Worm (Caenorhabditis elegans) whole organism, mixed stage, embryonic: Measurements from ENCODE around the gene C31C9.9.
A peak's percentile ranks its signal among the peaks of the same experiment; 100 is the strongest.

Experiments used
- M03D4.4 ChIP-seq: sonication (generic microtip); optimal IDR thresholded peaks from 2 replicates; lab custom pipeline; 2017; ENCODE audit warnings: mild to moderate bottlenecking, missing genetic modification characterization, missing compliant biosample characterization
- bed-3 ChIP-seq: fragments of 200-800 bp; sonication (Bioruptor generic); optimal IDR thresholded peaks from 3 replicates; lab custom pipeline; 2018; ENCODE audit warnings: mild to moderate bottlenecking, missing genetic modification characterization, moderate library complexity, missing compliant biosample characterization
- blmp-1 ChIP-seq: fragments of 150-350 bp; optimal IDR thresholded peaks from 2 replicates; lab custom pipeline; 2014; ENCODE audit warnings: missing biosample characterization, missing genetic modification characterization
- ceh-43 ChIP-seq: fragments of 200-800 bp; sonication (Bioruptor generic); optimal IDR thresholded peaks from 2 replicates; lab custom pipeline; 2018; ENCODE audit warnings: mild to moderate bottlenecking, missing genetic modification characterization, moderate library complexity, missing compliant biosample characterization
- ceh-83 ChIP-seq: fragments of 200-800 bp; sonication (Bioruptor generic); optimal IDR thresholded peaks from 2 replicates; lab custom pipeline; 2018; ENCODE audit warnings: mild to moderate bottlenecking, missing genetic modification characterization, missing compliant biosample characterization
- ces-1 ChIP-seq: fragments of 150-350 bp; optimal IDR thresholded peaks from 2 replicates; lab custom pipeline; 2014; ENCODE audit warnings: missing biosample characterization, missing genetic modification reagents, missing genetic modification characterization
- cnd-1 ChIP-seq: fragments of 200-800 bp; sonication (Bioruptor generic); optimal IDR thresholded peaks from 2 replicates; lab custom pipeline; 2018; ENCODE audit warnings: mild to moderate bottlenecking, missing genetic modification characterization, missing compliant biosample characterization
- drap-1 ChIP-seq: fragments of 200-800 bp; sonication (Bioruptor generic); optimal IDR thresholded peaks from 3 replicates; lab custom pipeline; 2018; ENCODE audit warnings: mild to moderate bottlenecking, missing genetic modification characterization, missing compliant biosample characterization
- elt-1 ChIP-seq: sonication (generic microtip); optimal IDR thresholded peaks from 2 replicates; lab custom pipeline; 2017; ENCODE audit warnings: missing genetic modification characterization, mild to moderate bottlenecking, missing compliant biosample characterization, antibody characterized with exemption, moderate library complexity, borderline replicate concordance; ENCODE audit not compliant: insufficient read depth
- elt-3 ChIP-seq: fragments of 150-350 bp; optimal IDR thresholded peaks from 2 replicates; lab custom pipeline; 2014; ENCODE audit warnings: missing biosample characterization, missing genetic modification characterization
- flh-1 ChIP-seq: fragments of 200-800 bp; sonication (Bioruptor generic); optimal IDR thresholded peaks from 2 replicates; lab custom pipeline; 2018; ENCODE audit warnings: mild to moderate bottlenecking, missing genetic modification characterization, moderate library complexity, missing compliant biosample characterization
- ham-2 ChIP-seq: fragments of 200-800 bp; sonication (Bioruptor generic); optimal IDR thresholded peaks from 2 replicates; lab custom pipeline; 2018; ENCODE audit warnings: mild to moderate bottlenecking, missing genetic modification characterization, missing compliant biosample characterization
- hlh-1 ChIP-seq: fragments of 150-350 bp; optimal IDR thresholded peaks from 2 replicates; lab custom pipeline; 2014; ENCODE audit warnings: missing biosample characterization, missing genetic modification reagents, missing genetic modification characterization
- lin-13 ChIP-seq: fragments of 150-350 bp; optimal IDR thresholded peaks from 2 replicates; lab custom pipeline; 2014; ENCODE audit warnings: missing biosample characterization, missing genetic modification characterization
- lin-32 ChIP-seq: fragments of 200-800 bp; sonication (Bioruptor generic); optimal IDR thresholded peaks from 2 replicates; lab custom pipeline; 2018; ENCODE audit warnings: mild to moderate bottlenecking, missing genetic modification characterization, missing compliant biosample characterization
- lsy-2 ChIP-seq: fragments of 150-350 bp; optimal IDR thresholded peaks from 2 replicates; lab custom pipeline; 2014; ENCODE audit warnings: missing biosample characterization, missing genetic modification characterization
- mab-5 ChIP-seq: fragments of 150-350 bp; optimal IDR thresholded peaks from 2 replicates; lab custom pipeline; 2014; ENCODE audit warnings: missing biosample characterization, missing genetic modification characterization
- mep-1 ChIP-seq: fragments of 150-350 bp; optimal IDR thresholded peaks from 2 replicates; lab custom pipeline; 2017; ENCODE audit warnings: missing biosample characterization, missing genetic modification reagents, missing genetic modification characterization, inconsistent platforms
- mls-2 ChIP-seq: sonication (generic microtip); optimal IDR thresholded peaks from 2 replicates; lab custom pipeline; 2016; ENCODE audit warnings: mild to moderate bottlenecking, missing genetic modification characterization, moderate library complexity, missing compliant biosample characterization
- nhr-12 ChIP-seq: fragments of 150-350 bp; optimal IDR thresholded peaks from 2 replicates; lab custom pipeline; 2014; ENCODE audit warnings: missing biosample characterization, missing genetic modification characterization
- nhr-2 ChIP-seq: fragments of 150-350 bp; optimal IDR thresholded peaks from 2 replicates; lab custom pipeline; 2014; ENCODE audit warnings: missing biosample characterization, missing genetic modification characterization
- nhr-237 ChIP-seq: fragments of 150-350 bp; optimal IDR thresholded peaks from 2 replicates; lab custom pipeline; 2014; ENCODE audit warnings: missing biosample characterization, missing genetic modification characterization
- nhr-28 ChIP-seq: fragments of 150-350 bp; optimal IDR thresholded peaks from 2 replicates; lab custom pipeline; 2014; ENCODE audit warnings: missing biosample characterization, missing genetic modification characterization
- nhr-76 ChIP-seq: sonication (generic microtip); optimal IDR thresholded peaks from 2 replicates; lab custom pipeline; 2017; ENCODE audit warnings: missing biosample characterization, missing genetic modification characterization
- pha-4 ChIP-seq: fragments of 150-350 bp; optimal IDR thresholded peaks from 2 replicates; lab custom pipeline; 2018; ENCODE audit warnings: missing biosample characterization, missing genetic modification reagents, missing genetic modification characterization
- sem-2 ChIP-seq: fragments of 200-800 bp; sonication (Bioruptor generic); optimal IDR thresholded peaks from 2 replicates; lab custom pipeline; 2018; ENCODE audit warnings: mild to moderate bottlenecking, missing genetic modification characterization, missing compliant biosample characterization
- snpc-4 ChIP-seq: fragments of 150-350 bp; optimal IDR thresholded peaks from 2 replicates; lab custom pipeline; 2014; ENCODE audit warnings: missing biosample characterization, missing genetic modification characterization
- tbx-8 ChIP-seq: fragments of 200-800 bp; sonication (Bioruptor generic); optimal IDR thresholded peaks from 2 replicates; lab custom pipeline; 2018; ENCODE audit warnings: mild to moderate bottlenecking, missing genetic modification characterization, moderate library complexity, missing compliant biosample characterization
- unc-120 ChIP-seq: sonication (generic microtip); optimal IDR thresholded peaks from 2 replicates; lab custom pipeline; 2017; ENCODE audit warnings: missing genetic modification characterization, missing compliant biosample characterization; ENCODE audit not compliant: poor library complexity, severe bottlenecking
- unc-39 ChIP-seq: fragments of 150-350 bp; optimal IDR thresholded peaks from 2 replicates; lab custom pipeline; 2014; ENCODE audit warnings: missing biosample characterization, missing genetic modification characterization
- unc-62 ChIP-seq: fragments of 150-350 bp; optimal IDR thresholded peaks from 2 replicates; lab custom pipeline; 2014; ENCODE audit warnings: missing biosample characterization, missing genetic modification reagents, missing genetic modification characterization
- zip-8 ChIP-seq: fragments of 150-350 bp; optimal IDR thresholded peaks from 2 replicates; lab custom pipeline; 2014; ENCODE audit warnings: missing biosample characterization, missing genetic modification characterization
- ztf-11 ChIP-seq: fragments of 150-350 bp; optimal IDR thresholded peaks from 2 replicates; lab custom pipeline; 2014; ENCODE audit warnings: missing biosample characterization, missing genetic modification characterization

C31C9.9 gene

DNA sequence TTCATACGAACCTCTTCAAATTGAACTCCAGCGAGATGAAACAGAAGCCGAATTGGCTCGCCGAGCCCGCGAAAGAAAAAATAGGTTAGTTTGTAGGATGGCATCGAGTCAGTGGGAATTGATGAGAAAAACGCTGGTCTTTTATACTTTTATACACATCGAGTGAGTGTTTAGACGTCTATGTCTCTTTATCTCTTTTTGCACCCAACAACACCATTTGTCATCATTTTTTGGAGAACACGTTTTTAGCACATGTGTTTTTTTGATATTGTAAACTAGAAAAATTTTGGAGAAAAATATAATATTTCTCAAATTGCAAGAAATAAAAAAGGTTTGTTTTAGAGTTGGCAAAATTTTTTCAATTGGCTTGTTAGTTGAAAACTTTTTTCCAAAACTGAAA lies 30.5 kb upstream of the C31C9.9 start, which contains the start of gene gst-16:
gst-16 (minus strand) TSS at position 111 of the 400 bp plus-strand sequence.
- TF ChIP-seq bed-3 (GFP tag; lab: Kevin White, UChicago) = no peak
- no peak for TF ChIP-seq sem-2 (GFP tag; lab: Kevin White, UChicago)
- no peak for TF ChIP-seq ces-1 (GFP tag; lab: Kevin White, UChicago)
- no peak for TF ChIP-seq M03D4.4 (tag; lab: Kevin White, UChicago)
- no peak for TF ChIP-seq elt-3 (tag; lab: Kevin White, UChicago)
- TF ChIP-seq hlh-1 = no peak
- no peak for TF ChIP-seq nhr-2
- no peak for TF ChIP-seq snpc-4
- TF ChIP-seq tbx-8 (GFP tag; lab: Kevin White, UChicago) = no peak
- TF ChIP-seq mep-1 (tag; lab: Kevin White, UChicago) = no peak
- TF ChIP-seq cnd-1 (tag; lab: Kevin White, UChicago) = no peak
- TF ChIP-seq, all 35 proteins: peak for 0

- TF ChIP-seq elt-3 (tag; lab: Kevin White, UChicago) (no peak), cnd-1 (tag; lab: Kevin White, UChicago) (no peak), ham-2 (no peak), blmp-1 (tag; lab: Kevin White, UChicago) (no peak), hlh-1 (no peak), nhr-237 (no peak), pha-4 (no peak), M03D4.4 (tag; lab: Kevin White, UChicago) (no peak), tbx-8 (GFP tag; lab: Kevin White, UChicago) (no peak), lin-13 (no peak), ztf-11 (tag; lab: Kevin White, UChicago) (no peak), drap-1 (no peak), lsy-2 (tag; lab: Kevin White, UChicago) (no peak)
These were observed 27.8 kb upstream of the C31C9.9 start, which contains the start of gene gst-19 for ce11 chrII:13627001-13627400. TSS of gene gst-19 (minus strand) at chrII:13627145.

DNA sequence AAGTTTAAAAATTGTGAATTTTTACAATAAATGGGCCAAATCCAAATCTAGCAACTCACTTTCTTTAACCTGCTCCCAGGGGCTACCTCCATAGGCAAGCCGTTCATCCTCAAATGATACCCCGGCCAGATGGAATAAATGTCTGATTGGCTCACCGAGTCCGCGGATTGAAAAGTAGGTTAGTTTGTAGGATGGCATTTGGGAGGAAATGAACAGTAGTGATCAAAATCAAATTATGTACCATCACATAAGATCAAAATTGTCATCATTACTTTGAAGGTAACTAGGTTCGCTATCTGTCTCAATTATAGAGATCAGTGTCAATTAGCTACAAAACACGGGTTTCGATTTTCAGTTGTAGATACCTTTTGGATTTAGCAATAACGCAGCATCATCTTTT lies 24.1 kb upstream of the C31C9.9 start, which contains the start of the genes gst-17 and gst-18:
gst-17 (minus strand) TSS at position 101 of the 400 bp plus-strand sequence.
gst-18 (minus strand) TSS at position 198 of the 400 bp plus-strand sequence.
- no peak for TF ChIP-seq nhr-12 (tag; lab: Kevin White, UChicago)
- TF ChIP-seq zip-8 (tag; lab: Kevin White, UChicago) = no peak
- TF ChIP-seq ceh-43 (GFP tag; lab: Kevin White, UChicago) = no peak
- no peak for TF ChIP-seq pha-4
- TF ChIP-seq cnd-1 (tag; lab: Kevin White, UChicago) = no peak
- TF ChIP-seq nhr-237 = no peak
- TF ChIP-seq sem-2 (GFP tag; lab: Kevin White, UChicago) = no peak
- no peak for TF ChIP-seq mls-2 (tag; lab: Kevin White, UChicago)
- TF ChIP-seq ceh-83 (GFP tag; lab: Kevin White, UChicago) = no peak
- TF ChIP-seq mab-5 (tag; lab: Kevin White, UChicago) = no peak
- no peak for TF ChIP-seq ham-2
- no peak for TF ChIP-seq lin-32 (GFP tag; lab: Kevin White, UChicago)

DNA sequence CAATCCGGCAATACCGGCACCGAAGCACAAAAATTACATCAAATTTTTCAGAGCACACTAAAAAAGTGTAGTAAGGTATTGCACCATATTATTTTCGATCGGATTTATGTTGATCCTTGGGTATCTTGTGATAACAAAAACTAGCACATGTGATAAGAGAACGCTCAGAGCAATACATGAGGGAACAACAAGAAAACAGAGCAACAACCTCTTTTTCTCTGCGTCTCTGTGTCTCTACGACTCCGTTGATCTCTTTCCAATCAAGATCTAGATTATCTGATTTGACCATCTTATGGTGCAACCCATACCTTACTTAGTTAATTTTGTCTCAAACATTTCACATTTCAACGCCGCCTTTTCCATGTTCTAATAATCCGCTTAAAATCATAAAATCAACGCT lies 22.6 kb upstream of the C31C9.9 start, which contains the start of gene tag-10:
tag-10 (plus strand) TSS at position 347 of the 400 bp plus-strand sequence.
- TF ChIP-seq flh-1 (GFP tag; lab: Kevin White, UChicago) = no peak
- no peak for TF ChIP-seq nhr-76 (tag; lab: Kevin White, UChicago)
- TF ChIP-seq elt-1 (tag; lab: Kevin White, UChicago) = peak; percentile 77
- TF ChIP-seq elt-3 (tag; lab: Kevin White, UChicago) = no peak
- TF ChIP-seq pha-4 = no peak
- no peak for TF ChIP-seq hlh-1
- TF ChIP-seq bed-3 (GFP tag; lab: Kevin White, UChicago) = no peak
- TF ChIP-seq, all 35 proteins: peak for 1

DNA sequence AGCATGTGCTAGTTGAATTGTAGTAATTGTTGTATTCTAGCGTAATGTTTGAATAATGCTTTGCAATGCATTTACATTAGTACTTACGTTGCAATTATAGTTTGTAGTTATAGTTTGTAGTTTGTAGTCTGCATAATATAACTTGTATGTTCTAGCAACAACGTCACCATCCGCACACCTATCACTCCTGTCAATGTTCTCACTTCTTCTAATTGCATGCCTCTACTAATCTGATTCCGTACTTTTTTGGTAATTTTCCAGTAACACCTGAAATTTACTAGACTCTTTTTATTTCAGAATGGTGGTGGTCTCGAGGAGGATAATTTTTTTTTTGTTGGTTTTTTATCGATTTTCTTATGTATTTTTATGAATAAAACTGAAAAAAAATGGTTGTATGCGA lies 18.2 kb upstream of the C31C9.9 start:
- TF ChIP-seq nhr-28 (tag; lab: Kevin White, UChicago) (no peak), nhr-2 (no peak), elt-3 (tag; lab: Kevin White, UChicago) (no peak), snpc-4 (no peak), nhr-12 (tag; lab: Kevin White, UChicago) (no peak), ceh-43 (GFP tag; lab: Kevin White, UChicago) (no peak), unc-120 (tag; lab: Kevin White, UChicago) (no peak), unc-62 (GFP tag; lab: Kevin White, UChicago) (no peak), unc-39 (tag; lab: Kevin White, UChicago) (no peak), mab-5 (tag; lab: Kevin White, UChicago) (no peak), bed-3 (GFP tag; lab: Kevin White, UChicago) (no peak), ham-2 (no peak), sem-2 (GFP tag; lab: Kevin White, UChicago) (no peak), ceh-83 (GFP tag; lab: Kevin White, UChicago) (no peak), hlh-1 (no peak), M03D4.4 (tag; lab: Kevin White, UChicago) (no peak)
